Worm (Caenorhabditis elegans): ENCODE data around the gene C23G10.11.
A peak's percentile ranks its signal among the peaks of the same experiment; 100 is the strongest.

C23G10.11 gene

DNA sequence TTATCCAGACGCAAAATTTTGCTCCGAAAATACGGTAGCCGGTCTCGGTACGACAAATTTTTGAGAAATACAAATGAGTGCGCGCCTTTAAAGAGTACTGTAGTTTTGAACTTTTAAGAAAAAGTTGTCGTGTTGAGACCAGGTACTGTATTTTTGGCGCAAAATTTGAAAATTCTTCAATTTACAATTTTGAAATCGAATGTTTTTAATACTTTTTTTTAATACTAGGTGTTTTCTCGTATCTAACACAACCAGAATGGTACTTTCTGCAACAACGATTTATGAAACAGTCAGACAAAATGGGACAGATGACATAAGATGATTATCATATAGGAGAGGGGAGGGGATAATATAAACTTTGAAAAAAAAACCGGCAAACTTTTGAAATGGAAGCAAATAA lies 19.7 kb downstream of the C23G10.11 start:
- no peak for TF ChIP-seq lin-13 (tag; optimal IDR thresholded peaks at IDR 0.05)
- TF ChIP-seq nhr-76 (tag; optimal IDR thresholded peaks at IDR 0.05) = no peak
- TF ChIP-seq bed-3 (GFP tag; optimal IDR thresholded peaks at IDR 0.05) = no peak
- no peak for TF ChIP-seq mls-2 (tag; optimal IDR thresholded peaks at IDR 0.05)
- no peak for TF ChIP-seq cnd-1 (tag; optimal IDR thresholded peaks at IDR 0.05)
- TF ChIP-seq snpc-4 (tag; optimal IDR thresholded peaks at IDR 0.05) = no peak
- TF ChIP-seq flh-1 (GFP tag; optimal IDR thresholded peaks at IDR 0.05) = no peak
- TF ChIP-seq M03D4.4 (tag; optimal IDR thresholded peaks at IDR 0.05) = no peak
- TF ChIP-seq drap-1 (GFP tag; optimal IDR thresholded peaks at IDR 0.05) = no peak
- TF ChIP-seq nhr-28 (tag; optimal IDR thresholded peaks at IDR 0.05) = no peak
- TF ChIP-seq mep-1 (tag; optimal IDR thresholded peaks at IDR 0.05) = no peak
- TF ChIP-seq ces-1 (GFP tag; optimal IDR thresholded peaks at IDR 0.05) = no peak
- TF ChIP-seq ceh-43 (GFP tag; optimal IDR thresholded peaks at IDR 0.05) = no peak
- TF ChIP-seq pha-4 (tag; optimal IDR thresholded peaks at IDR 0.05) = no peak
- TF ChIP-seq ceh-83 (GFP tag; optimal IDR thresholded peaks at IDR 0.05) = no peak

DNA sequence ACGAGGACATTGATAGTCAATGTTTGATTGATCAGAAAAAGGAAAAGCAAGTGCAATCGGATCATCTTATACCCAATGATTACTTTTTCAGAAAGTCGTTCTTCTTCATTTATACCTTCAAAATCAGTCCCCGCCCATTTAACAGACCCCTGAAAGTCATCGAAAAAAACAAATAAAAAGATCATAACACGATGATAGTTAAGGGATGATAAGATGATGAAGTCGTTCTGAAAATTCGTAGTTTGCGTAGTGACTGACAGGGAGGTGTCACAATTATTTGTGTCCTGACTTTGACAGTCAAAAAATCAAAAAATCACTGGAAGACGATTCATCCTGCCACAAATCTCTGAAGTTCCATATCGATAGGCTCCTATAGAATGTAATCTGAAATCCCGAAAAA lies 20.9 kb downstream of the C23G10.11 start, which contains the start of gene ugt-66:
Gene ugt-66 (minus strand): TSS at position 101 of the 400 bp plus-strand sequence.
- TF ChIP-seq unc-62 (GFP tag; optimal IDR thresholded peaks at IDR 0.05) (no peak), mep-1 (tag; optimal IDR thresholded peaks at IDR 0.05) (no peak), blmp-1 (tag; optimal IDR thresholded peaks at IDR 0.05) (no peak), lin-32 (GFP tag; optimal IDR thresholded peaks at IDR 0.05) (no peak), pha-4 (tag; optimal IDR thresholded peaks at IDR 0.05) (no peak), mab-5 (tag; optimal IDR thresholded peaks at IDR 0.05) (no peak), bed-3 (GFP tag; optimal IDR thresholded peaks at IDR 0.05) (no peak), elt-1 (tag; optimal IDR thresholded peaks at IDR 0.05; ENCODE audit: borderline replicate concordance, insufficient read depth) (no peak), mls-2 (tag; optimal IDR thresholded peaks at IDR 0.05) (no peak), drap-1 (GFP tag; optimal IDR thresholded peaks at IDR 0.05) (no peak), zip-8 (tag; optimal IDR thresholded peaks at IDR 0.05) (no peak), nhr-237 (tag; optimal IDR thresholded peaks at IDR 0.05) (no peak), elt-3 (tag; optimal IDR thresholded peaks at IDR 0.05) (no peak), sem-2 (GFP tag; optimal IDR thresholded peaks at IDR 0.05) (no peak), snpc-4 (tag; optimal IDR thresholded peaks at IDR 0.05) (no peak)

DNA sequence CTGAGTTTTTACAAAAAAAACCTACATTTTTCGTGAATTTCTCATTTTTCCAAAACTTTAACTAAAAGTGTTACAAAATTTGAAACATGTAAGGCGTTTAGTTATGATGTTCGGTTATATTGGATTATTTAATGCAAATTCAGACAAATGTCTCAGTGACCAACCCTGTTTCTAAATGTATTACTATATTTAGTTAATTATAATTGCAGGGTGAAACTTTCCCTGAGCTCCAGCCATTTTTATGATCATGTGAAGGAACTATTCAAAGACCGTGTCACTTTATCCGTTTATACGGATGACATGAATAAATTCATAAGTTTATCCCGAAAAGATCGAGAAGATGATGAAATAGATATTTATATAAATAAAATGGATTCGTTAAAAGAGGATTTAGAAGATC lies 24.6 kb downstream of the C23G10.11 start, which contains the start of gene C23G10.5:
Gene C23G10.5 (plus strand): TSS at position 301 of the 400 bp plus-strand sequence.
- no peak for TF ChIP-seq nhr-76 (tag; optimal IDR thresholded peaks at IDR 0.05)
- no peak for TF ChIP-seq ztf-11 (tag; optimal IDR thresholded peaks at IDR 0.05)
- TF ChIP-seq lsy-2 (tag; optimal IDR thresholded peaks at IDR 0.05) = no peak
- TF ChIP-seq M03D4.4 (tag; optimal IDR thresholded peaks at IDR 0.05) = no peak
- peak; percentile 48 for TF ChIP-seq elt-1 (tag; optimal IDR thresholded peaks at IDR 0.05; ENCODE audit: borderline replicate concordance, insufficient read depth)
- TF ChIP-seq flh-1 (GFP tag; optimal IDR thresholded peaks at IDR 0.05) = no peak
- no peak for TF ChIP-seq mab-5 (tag; optimal IDR thresholded peaks at IDR 0.05)

DNA sequence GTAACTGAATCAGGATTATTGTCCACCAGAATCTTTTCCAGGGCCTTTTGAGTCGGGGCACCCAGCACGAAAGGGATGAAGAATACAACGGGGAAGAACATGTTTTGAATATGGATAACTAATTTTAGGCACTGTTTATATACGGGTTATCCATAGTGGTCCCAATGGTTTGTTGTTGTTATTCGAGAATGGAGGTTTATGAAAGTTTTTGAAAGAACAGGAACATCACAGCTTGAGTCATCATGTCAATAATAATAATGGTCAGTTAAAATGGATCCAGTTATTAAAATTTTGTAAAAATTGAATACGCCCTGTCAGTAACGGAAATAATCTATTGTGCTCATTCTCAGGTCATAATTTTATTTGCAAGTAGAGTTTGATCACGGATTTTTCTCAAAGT lies 32.3 kb downstream of the C23G10.11 start, which contains the start of gene nas-28:
Gene nas-28 (minus strand): TSS at position 101 of the 400 bp plus-strand sequence.
- TF ChIP-seq lin-32 (GFP tag; optimal IDR thresholded peaks at IDR 0.05) (no peak), nhr-76 (tag; optimal IDR thresholded peaks at IDR 0.05) (no peak), nhr-237 (tag; optimal IDR thresholded peaks at IDR 0.05) (no peak), cnd-1 (tag; optimal IDR thresholded peaks at IDR 0.05) (no peak), unc-120 (tag; optimal IDR thresholded peaks at IDR 0.05; ENCODE audit: poor library complexity, severe bottlenecking) (no peak), snpc-4 (tag; optimal IDR thresholded peaks at IDR 0.05) (no peak), drap-1 (GFP tag; optimal IDR thresholded peaks at IDR 0.05) (no peak)

DNA sequence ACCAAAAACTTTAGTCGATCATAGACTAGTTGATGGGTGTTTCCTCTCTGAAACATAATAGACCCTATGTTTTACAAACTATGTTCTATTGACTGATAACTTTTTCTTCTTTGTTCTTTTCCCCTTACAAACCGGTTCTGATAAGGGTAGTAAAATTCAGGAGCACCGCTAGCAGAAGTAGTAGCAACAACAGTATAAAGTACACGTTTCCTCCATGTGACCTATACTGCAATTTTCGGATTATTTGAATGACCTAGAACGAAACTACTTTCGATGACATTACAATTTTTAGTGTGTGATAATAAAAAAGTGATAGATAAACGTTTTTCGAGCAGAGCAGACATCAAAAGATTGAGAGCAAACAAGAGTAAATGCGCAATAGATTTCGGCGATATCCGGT lies 35.1 kb downstream of the C23G10.11 start:
- no peak for TF ChIP-seq sem-2 (GFP tag; optimal IDR thresholded peaks at IDR 0.05)

DNA sequence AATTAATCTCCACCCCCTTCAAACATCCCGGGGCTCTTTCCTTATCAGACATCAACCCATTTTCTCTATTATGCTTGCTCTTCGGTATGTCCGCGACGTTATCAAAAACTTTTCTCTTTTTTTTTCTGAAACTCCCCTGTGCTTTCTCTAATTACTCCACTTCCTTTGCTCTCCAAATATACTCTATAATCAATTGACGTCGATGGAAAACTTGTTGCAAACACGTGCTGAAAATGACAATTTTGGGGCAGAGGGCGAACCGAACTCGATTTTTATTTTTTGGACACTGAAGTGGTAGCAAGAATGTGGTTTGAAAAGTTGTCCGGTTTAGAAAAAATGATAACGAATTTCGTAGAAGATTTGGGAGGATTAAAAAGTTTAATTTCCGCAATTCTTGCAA lies 36.3 kb downstream of the C23G10.11 start:
- TF ChIP-seq tbx-8 (GFP tag; optimal IDR thresholded peaks at IDR 0.05) (no peak), unc-39 (tag; optimal IDR thresholded peaks at IDR 0.05) (no peak), sem-2 (GFP tag; optimal IDR thresholded peaks at IDR 0.05) (no peak), sptf-1 (tag; optimal IDR thresholded peaks at IDR 0.05) (no peak), hlh-1 (tag; optimal IDR thresholded peaks at IDR 0.05) (no peak), lsy-2 (tag; optimal IDR thresholded peaks at IDR 0.05) (no peak), drap-1 (GFP tag; optimal IDR thresholded peaks at IDR 0.05) (no peak), mep-1 (tag; optimal IDR thresholded peaks at IDR 0.05) (no peak), ceh-83 (GFP tag; optimal IDR thresholded peaks at IDR 0.05) (no peak), elt-1 (tag; optimal IDR thresholded peaks at IDR 0.05; ENCODE audit: borderline replicate concordance, insufficient read depth) (no peak), mab-5 (tag; optimal IDR thresholded peaks at IDR 0.05) (no peak), mls-2 (tag; optimal IDR thresholded peaks at IDR 0.05) (no peak)
